Fruit fly (Drosophila melanogaster): ENCODE data around the gene EMC3.

EMC3 gene

dm6 chr2L:10750915-10751612 is 18.8 kb upstream of the EMC3 start:
- no peak for TF ChIP-seq CG17801 (GFP tag; optimal IDR thresholded peaks at IDR 0.05; ENCODE audit: partially characterized antibody)

dm6 chr2L:10749607-10750467 is 17.6 kb upstream of the EMC3 start:
- TF ChIP-seq CG17801 (GFP tag; optimal IDR thresholded peaks at IDR 0.05; ENCODE audit: partially characterized antibody): no peak

dm6 chr2L:10748218-10748617 is 16.0 kb upstream of the EMC3 start:
- TF ChIP-seq CG17801 (GFP tag; optimal IDR thresholded peaks at IDR 0.05; ENCODE audit: partially characterized antibody): no peak

- TF ChIP-seq CG17801 (GFP tag; optimal IDR thresholded peaks at IDR 0.05; ENCODE audit: partially characterized antibody): no peak
Measured at dm6 chr2L:10743714-10744113, 11.5 kb upstream of the EMC3 start, which contains the start of gene CG6729. CG6729 (minus strand) TSS chr2L:10743935.

dm6 chr2L:10736993-10737756 is 5.0 kb upstream of the EMC3 start, which contains the start of the genes Vha16-5 and CG12299:
Vha16-5 (minus strand) TSS chr2L:10737043.
CG12299 (plus strand) TSS chr2L:10737345.
- peak; percentile 80 for TF ChIP-seq CG17801 (GFP tag; optimal IDR thresholded peaks at IDR 0.05; ENCODE audit: partially characterized antibody)

dm6 chr2L:10735923-10736322 is 3.7 kb upstream of the EMC3 start, which contains the start of gene Nup107:
Nup107 (minus strand) TSS chr2L:10736071.
- TF ChIP-seq CG17801 (GFP tag; optimal IDR thresholded peaks at IDR 0.05; ENCODE audit: partially characterized antibody): no peak

dm6 chr2L:10729955-10730354 is 2.3 kb downstream of the EMC3 start, which contains the start of gene CG17118:
CG17118 (plus strand) TSS chr2L:10730255.
- TF ChIP-seq CG17801 (GFP tag; optimal IDR thresholded peaks at IDR 0.05; ENCODE audit: partially characterized antibody): no peak

- no peak for TF ChIP-seq CG17801 (GFP tag; optimal IDR thresholded peaks at IDR 0.05; ENCODE audit: partially characterized antibody)
Measured at dm6 chr2L:10728751-10729150, 3.5 kb downstream of the EMC3 start, which contains the start of gene CG6443. CG6443 (plus strand) TSS chr2L:10728978.

dm6 chr2L:10723903-10724302 is 8.3 kb downstream of the EMC3 start, which contains the start of gene CG6431:
CG6431 (plus strand) TSS chr2L:10724203.
- TF ChIP-seq CG17801 (GFP tag; optimal IDR thresholded peaks at IDR 0.05; ENCODE audit: partially characterized antibody): no peak

- no peak for TF ChIP-seq CG17801 (GFP tag; optimal IDR thresholded peaks at IDR 0.05; ENCODE audit: partially characterized antibody)
Measured at dm6 chr2L:10721535-10721934, 10.7 kb downstream of the EMC3 start.

dm6 chr2L:10711221-10711620 is 21.0 kb downstream of the EMC3 start:
- TF ChIP-seq CG17801 (GFP tag; optimal IDR thresholded peaks at IDR 0.05; ENCODE audit: partially characterized antibody): no peak

- no peak for TF ChIP-seq CG17801 (GFP tag; optimal IDR thresholded peaks at IDR 0.05; ENCODE audit: partially characterized antibody)
Measured at dm6 chr2L:10709353-10709752, 22.9 kb downstream of the EMC3 start, which contains the start of gene Lip2. Lip2 (minus strand) TSS chr2L:10709453.

dm6 chr2L:10708089-10708488 is 24.1 kb downstream of the EMC3 start:
- no peak for TF ChIP-seq CG17801 (GFP tag; optimal IDR thresholded peaks at IDR 0.05; ENCODE audit: partially characterized antibody)

- no peak for TF ChIP-seq CG17801 (GFP tag; optimal IDR thresholded peaks at IDR 0.05; ENCODE audit: partially characterized antibody)
Measured at dm6 chr2L:10706267-10706666, 26.0 kb downstream of the EMC3 start.

dm6 chr2L:10704425-10704824 is 27.8 kb downstream of the EMC3 start:
- TF ChIP-seq CG17801 (GFP tag; optimal IDR thresholded peaks at IDR 0.05; ENCODE audit: partially characterized antibody): no peak

Measured in ovary, adult (tissue).